Fruit fly (Drosophila melanogaster) whole organism, larva: Measurements from ENCODE around the gene CG7692.

Experiments
- noc ChIP-seq: fragments of 200-800 bp; sonication (Bioruptor generic); optimal IDR thresholded peaks from 3 replicates; lab custom pipeline; 2019; ENCODE audit warnings: missing biosample characterization, mild to moderate bottlenecking, missing genetic modification characterization, moderate library complexity

Gene CG7692

dm6 chr3L:17362940-17363339 lies 11.3 kb downstream of the CG7692 start:
- TF ChIP-seq noc (tag; lab: Kevin White, UChicago), result no peak

- TF ChIP-seq noc (tag; lab: Kevin White, UChicago), result no peak
Observed at dm6 chr3L:17364023-17364422, 12.4 kb downstream of the CG7692 start.

dm6 chr3L:17366936-17367335 lies 15.3 kb downstream of the CG7692 start:
- no peak for TF ChIP-seq noc (tag; lab: Kevin White, UChicago)

- no peak for TF ChIP-seq noc (tag; lab: Kevin White, UChicago)
Observed at dm6 chr3L:17374956-17375621, 23.5 kb downstream of the CG7692 start.

dm6 chr3L:17379311-17379710 lies 27.7 kb downstream of the CG7692 start, which contains the start of gene Cad74A:
Gene Cad74A (minus strand): TSS chr3L:17379530.
- no peak for TF ChIP-seq noc (tag; lab: Kevin White, UChicago)

dm6 chr3L:17381990-17382389 lies 30.4 kb downstream of the CG7692 start:
- no peak for TF ChIP-seq noc (tag; lab: Kevin White, UChicago)

dm6 chr3L:17382628-17383027 lies 31.0 kb downstream of the CG7692 start, which contains the start of gene CG13728:
Gene CG13728 (minus strand): TSS chr3L:17382728.
- no peak for TF ChIP-seq noc (tag; lab: Kevin White, UChicago)

dm6 chr3L:17383285-17383684 lies 31.7 kb downstream of the CG7692 start:
- no peak for TF ChIP-seq noc (tag; lab: Kevin White, UChicago)

- no peak for TF ChIP-seq noc (tag; lab: Kevin White, UChicago)
Observed at dm6 chr3L:17383714-17384113, 32.1 kb downstream of the CG7692 start.

dm6 chr3L:17386612-17387382 lies 35.2 kb downstream of the CG7692 start:
- TF ChIP-seq noc (tag; lab: Kevin White, UChicago), result no peak

dm6 chr3L:17388895-17389294 lies 37.3 kb downstream of the CG7692 start, which contains the start of gene CG13731:
Gene CG13731 (minus strand): TSS chr3L:17388956.
- TF ChIP-seq noc (tag; lab: Kevin White, UChicago), result no peak

- no peak for TF ChIP-seq noc (tag; lab: Kevin White, UChicago)
Observed at dm6 chr3L:17391132-17391531, 39.5 kb downstream of the CG7692 start.

- TF ChIP-seq noc (tag; lab: Kevin White, UChicago), result no peak
Observed at dm6 chr3L:17392412-17392811, 40.8 kb downstream of the CG7692 start.

- no peak for TF ChIP-seq noc (tag; lab: Kevin White, UChicago)
Observed at dm6 chr3L:17393098-17393497, 41.5 kb downstream of the CG7692 start.

- TF ChIP-seq noc (tag; lab: Kevin White, UChicago), result no peak
Observed at dm6 chr3L:17394435-17395017, 42.9 kb downstream of the CG7692 start.

dm6 chr3L:17399014-17399413 lies 47.4 kb downstream of the CG7692 start:
- no peak for TF ChIP-seq noc (tag; lab: Kevin White, UChicago)
